Fruit fly (Drosophila melanogaster) whole organism, embryonic: ENCODE measurements around the gene Cip4.

ENCODE experiments used
- BtbVII ChIP-seq: fragments of 200-800 bp; sonication (Bioruptor generic); optimal IDR thresholded peaks from 3 replicates; lab custom pipeline; 2017; ENCODE audit warnings: missing biosample characterization, mild to moderate bottlenecking, missing genetic modification characterization
- C15 ChIP-seq: fragments of 200-800 bp; sonication (Bioruptor generic); IDR thresholded peaks from 3 replicates; pipeline ENCODE4 v1.3.6; 2022; ENCODE audit warnings: missing biosample characterization, missing genetic modification characterization
- CG10267 ChIP-seq: fragments of 200-800 bp; sonication (Bioruptor generic); optimal IDR thresholded peaks from 2 replicates; lab custom pipeline; 2018; ENCODE audit warnings: missing biosample characterization, mild to moderate bottlenecking, missing genetic modification characterization, moderate library complexity
- CG11695 ChIP-seq: fragments of 200-800 bp; sonication (Bioruptor generic); IDR thresholded peaks from 3 replicates; pipeline ENCODE4 v1.3.6; 2022; ENCODE audit warnings: missing biosample characterization, missing genetic modification characterization
- CG12391 ChIP-seq: fragments of 200-800 bp; sonication (Bioruptor generic); optimal IDR thresholded peaks from 3 replicates; lab custom pipeline; 2018; ENCODE audit warnings: missing biosample characterization, mild to moderate bottlenecking, missing genetic modification characterization, moderate library complexity
- CG13287 ChIP-seq: fragments of 200-800 bp; sonication (Bioruptor generic); IDR thresholded peaks from 2 replicates; pipeline ENCODE4 v1.3.6; 2022; ENCODE audit warnings: missing biosample characterization, missing genetic modification characterization; ENCODE audit not compliant: partially characterized antibody
- CG13296 ChIP-seq: fragments of 200-800 bp; sonication (Bioruptor generic); optimal IDR thresholded peaks from 3 replicates; lab custom pipeline; 2018; ENCODE audit warnings: missing biosample characterization, mild to moderate bottlenecking, missing genetic modification characterization
- CG14050 ChIP-seq: fragments of 200-800 bp; sonication (Bioruptor generic); IDR thresholded peaks from 3 replicates; pipeline ENCODE4 v1.3.6; 2022; ENCODE audit warnings: missing biosample characterization, missing genetic modification characterization
- CG16779 ChIP-seq: fragments of 200-800 bp; sonication (Bioruptor generic); IDR thresholded peaks from 2 replicates; pipeline ENCODE4 v1.3.6; 2022; ENCODE audit warnings: missing biosample characterization, missing genetic modification characterization
- CG16863 ChIP-seq: fragments of 200-800 bp; sonication (Bioruptor generic); optimal IDR thresholded peaks from 3 replicates; lab custom pipeline; 2016; ENCODE audit warnings: missing biosample characterization, missing genetic modification characterization
- CG18011 ChIP-seq: fragments of 200-800 bp; sonication (Bioruptor generic); optimal IDR thresholded peaks from 2 replicates; lab custom pipeline; 2017; ENCODE audit warnings: missing biosample characterization, missing genetic modification characterization, mild to moderate bottlenecking, moderate library complexity, missing genotype
- CG33557 ChIP-seq: fragments of 200-800 bp; sonication (Bioruptor generic); optimal IDR thresholded peaks from 2 replicates; lab custom pipeline; 2019; ENCODE audit warnings: missing biosample characterization, mild to moderate bottlenecking, missing genetic modification characterization, moderate library complexity
- CG42726 ChIP-seq: fragments of 200-800 bp; sonication (Bioruptor generic); IDR thresholded peaks from 2 replicates; pipeline ENCODE4 v1.3.6; 2022; ENCODE audit warnings: missing biosample characterization, missing genetic modification characterization; ENCODE audit not compliant: partially characterized antibody
- CG4404 ChIP-seq: fragments of 200-800 bp; sonication (Bioruptor generic); IDR thresholded peaks from 2 replicates; pipeline ENCODE4 v1.3.6; 2022; ENCODE audit warnings: missing biosample characterization, missing genetic modification characterization
- CG5245 ChIP-seq: fragments of 200-800 bp; sonication (Bioruptor generic); optimal IDR thresholded peaks from 3 replicates; lab custom pipeline; 2016; ENCODE audit warnings: missing biosample characterization, missing genetic modification characterization
- CG7745 ChIP-seq: fragments of 200-800 bp; sonication (Bioruptor generic); optimal IDR thresholded peaks from 2 replicates; lab custom pipeline; 2018; ENCODE audit warnings: missing biosample characterization, mild to moderate bottlenecking, missing genetic modification characterization, moderate library complexity
- CG9609 ChIP-seq: fragments of 200-800 bp; sonication (Bioruptor generic); optimal IDR thresholded peaks from 3 replicates; lab custom pipeline; 2016; ENCODE audit warnings: missing biosample characterization, missing genetic modification characterization
- Camta ChIP-seq: fragments of 200-800 bp; sonication (Bioruptor generic); optimal IDR thresholded peaks from 2 replicates; lab custom pipeline; 2016; ENCODE audit warnings: missing biosample characterization, missing genetic modification characterization
- Dll ChIP-seq: fragments of 200-800 bp; sonication (Bioruptor generic); IDR thresholded peaks from 4 replicates; pipeline ENCODE4 v1.3.6; 2022; ENCODE audit warnings: missing biosample characterization, missing genetic modification characterization; ENCODE audit not compliant: partially characterized antibody
- HLH4C ChIP-seq: fragments of 200-800 bp; sonication (Bioruptor generic); IDR thresholded peaks from 3 replicates; pipeline ENCODE4 v1.3.6; 2022; ENCODE audit warnings: missing biosample characterization, missing genetic modification characterization; ENCODE audit not compliant: partially characterized antibody
- Hr78 ChIP-seq, 2 experiments: fragments of 200-800 bp in 1 of 2; fragments of >200 bp in 1 of 2; sonication (Bioruptor generic) in 1 of 2; optimal IDR thresholded peaks; 2 replicates each; lab custom pipeline; 2017 to 2019; ENCODE audit warnings: missing biosample characterization in 2 of 2, missing genetic modification characterization in 2 of 2, mild to moderate bottlenecking in 1 of 2, moderate library complexity in 1 of 2
- MESR4 ChIP-seq: fragments of 200-800 bp; sonication (Bioruptor generic); optimal IDR thresholded peaks from 2 replicates; lab custom pipeline; 2018; ENCODE audit warnings: missing biosample characterization, mild to moderate bottlenecking, missing genetic modification characterization, moderate library complexity
- Mad ChIP-seq: fragments of 200-800 bp; sonication (Bioruptor generic); optimal IDR thresholded peaks from 2 replicates; lab custom pipeline; 2016; ENCODE audit warnings: missing biosample characterization, missing genetic modification characterization
- Mes4 ChIP-seq: fragments of 200-800 bp; sonication (Bioruptor generic); optimal IDR thresholded peaks from 2 replicates; lab custom pipeline; 2016; ENCODE audit warnings: missing biosample characterization, missing genetic modification characterization
- PHDP ChIP-seq: fragments of 200-800 bp; sonication (Bioruptor generic); optimal IDR thresholded peaks from 3 replicates; lab custom pipeline; 2018; ENCODE audit warnings: missing biosample characterization, mild to moderate bottlenecking, missing genetic modification characterization, moderate library complexity
- Scr ChIP-seq: fragments of 200-800 bp; sonication (Bioruptor generic); IDR thresholded peaks from 2 replicates; pipeline ENCODE4 v1.3.6; 2022; ENCODE audit warnings: missing biosample characterization, missing genetic modification characterization; ENCODE audit not compliant: partially characterized antibody
- Side ChIP-seq: fragments of 200-800 bp; sonication (Bioruptor generic); optimal IDR thresholded peaks from 2 replicates; lab custom pipeline; 2016; ENCODE audit warnings: missing biosample characterization, missing genetic modification characterization
- Trl ChIP-seq, 3 experiments: fragments of >200 bp in 2 of 3; fragments of 200-800 bp in 1 of 3; sonication (Bioruptor generic) in 1 of 3; optimal IDR thresholded peaks; 2 replicates in 1 of 3; 3 replicates in 2 of 3; lab custom pipeline; 2016 to 2017; ENCODE audit warnings: missing biosample characterization in 1 of 3, missing genetic modification characterization in 1 of 3
- aop ChIP-seq: fragments of 200-800 bp; sonication (Bioruptor generic); IDR thresholded peaks from 2 replicates; pipeline ENCODE4 v1.3.6; 2022; ENCODE audit warnings: missing biosample characterization, missing genetic modification characterization
- ato ChIP-seq: fragments of 200-800 bp; sonication (Bioruptor generic); IDR thresholded peaks from 2 replicates; pipeline ENCODE4 v1.3.6; 2022; ENCODE audit warnings: missing biosample characterization, missing genetic modification characterization; ENCODE audit not compliant: partially characterized antibody
- bcd ChIP-seq: fragments of 200-800 bp; sonication (Bioruptor generic); optimal IDR thresholded peaks from 2 replicates; lab custom pipeline; 2017; ENCODE audit warnings: missing biosample characterization, mild to moderate bottlenecking, missing genetic modification characterization
- chm ChIP-seq: fragments of 200-800 bp; sonication (Bioruptor generic); IDR thresholded peaks from 2 replicates; pipeline ENCODE4 v1.3.6; 2022; ENCODE audit warnings: missing biosample characterization, missing genetic modification characterization
- dmrt11E ChIP-seq: fragments of 200-800 bp; sonication (Bioruptor generic); optimal IDR thresholded peaks from 3 replicates; lab custom pipeline; 2018; ENCODE audit warnings: missing biosample characterization, mild to moderate bottlenecking, missing genetic modification characterization, moderate library complexity
- gcm2 ChIP-seq: fragments of 200-800 bp; sonication (Bioruptor generic); optimal IDR thresholded peaks from 2 replicates; lab custom pipeline; 2016; ENCODE audit warnings: missing biosample characterization, missing genetic modification characterization
- hb ChIP-seq: fragments of 200-800 bp; sonication (Bioruptor generic); IDR thresholded peaks from 3 replicates; pipeline ENCODE4 v1.3.6; 2022; ENCODE audit warnings: missing biosample characterization, missing genetic modification characterization; ENCODE audit not compliant: partially characterized antibody
- insv ChIP-seq, 2 experiments: fragments of 200-800 bp; sonication (Bioruptor generic); optimal IDR thresholded peaks; 3 replicates each; lab custom pipeline; 2016 to 2018; ENCODE audit warnings: missing biosample characterization in 2 of 2, missing genetic modification characterization in 2 of 2
- klu ChIP-seq: fragments of 200-800 bp; sonication (Bioruptor generic); IDR thresholded peaks from 2 replicates; pipeline ENCODE4 v1.3.6; 2022; ENCODE audit warnings: missing biosample characterization, missing genetic modification characterization
- pb ChIP-seq: fragments of 200-800 bp; sonication (Bioruptor generic); optimal IDR thresholded peaks from 3 replicates; lab custom pipeline; 2016; ENCODE audit warnings: missing biosample characterization, missing genetic modification characterization
- pfk ChIP-seq: fragments of 200-800 bp; sonication (Bioruptor generic); optimal IDR thresholded peaks from 2 replicates; lab custom pipeline; 2018; ENCODE audit warnings: missing biosample characterization, mild to moderate bottlenecking, missing genetic modification characterization, moderate library complexity
- repo ChIP-seq: fragments of 200-800 bp; sonication (Bioruptor generic); optimal IDR thresholded peaks from 2 replicates; lab custom pipeline; 2016; ENCODE audit warnings: missing biosample characterization, missing genetic modification characterization
- sima ChIP-seq: fragments of 200-800 bp; sonication (Bioruptor generic); optimal IDR thresholded peaks from 2 replicates; lab custom pipeline; 2016; ENCODE audit warnings: missing biosample characterization, missing genetic modification characterization
- slou ChIP-seq: fragments of 200-800 bp; sonication (Bioruptor generic); optimal IDR thresholded peaks from 3 replicates; lab custom pipeline; 2016; ENCODE audit warnings: missing biosample characterization, missing genetic modification characterization
- tll ChIP-seq, 2 experiments: fragments of 200-800 bp in 1 of 2; fragments of >200 bp in 1 of 2; sonication (Bioruptor generic) in 1 of 2; optimal IDR thresholded peaks; 2 replicates each; lab custom pipeline; 2017 to 2019; ENCODE audit warnings: missing biosample characterization in 2 of 2, missing genetic modification characterization in 2 of 2, mild to moderate bottlenecking in 1 of 2, moderate library complexity in 1 of 2
- ttk ChIP-seq: fragments of 200-800 bp; sonication (Bioruptor generic); IDR thresholded peaks from 2 replicates; pipeline ENCODE4 v2.1.2; 2022; ENCODE audit warnings: missing biosample characterization, missing genetic modification characterization
- tx ChIP-seq: fragments of 200-800 bp; sonication (Bioruptor generic); optimal IDR thresholded peaks from 2 replicates; lab custom pipeline; 2016; ENCODE audit warnings: missing biosample characterization, missing genetic modification characterization
- vvl ChIP-seq: fragments of 200-800 bp; sonication (Bioruptor generic); IDR thresholded peaks from 2 replicates; pipeline ENCODE4 v1.3.6; 2022; ENCODE audit warnings: missing biosample characterization, missing genetic modification characterization

Gene Cip4

dm6 chr3L:4363887-4364794 is at the start of gene Cip4, which contains the start of gene mRpS6 (continued):
- peak; percentile 82 for TF ChIP-seq vvl (GFP tag; lab: Robert Waterston, UW)
- TF ChIP-seq Mad (GFP tag; lab: Kevin White, UChicago): peak; percentile 35
- TF ChIP-seq Camta (GFP tag; lab: Kevin White, UChicago): no peak
- 0 out of 2 replicates have a peak, but pooled peaks have one; percentile 30 for TF ChIP-seq CG4404
- peak; percentile 86 for TF ChIP-seq CG14050 (GFP tag; lab: Robert Waterston, UW)
- TF ChIP-seq CG16863 (GFP tag; lab: Kevin White, UChicago): no peak
- peak; percentile 49 for TF ChIP-seq CG13287 (GFP tag; lab: Robert Waterston, UW)
- peak; percentile 92 for TF ChIP-seq CG12391 (tag; lab: Kevin White, UChicago)
- TF ChIP-seq slou (GFP tag; lab: Kevin White, UChicago): peak; percentile 66
- TF ChIP-seq ttk: peak; percentile 63
- no peak for TF ChIP-seq Mes4 (GFP tag; lab: Kevin White, UChicago)
- TF ChIP-seq bcd (GFP tag; lab: Kevin White, UChicago): peak; percentile 47
- TF ChIP-seq tx (GFP tag; lab: Kevin White, UChicago): peak; percentile 0
- peak; percentile 59; the same call in 1 of the 2 replicates for TF ChIP-seq klu (GFP tag; lab: Robert Waterston, UW)
- no peak for TF ChIP-seq hb (GFP tag; lab: Robert Waterston, UW)
- peak; percentile 81 for TF ChIP-seq CG42726
- peak; percentile 75; the same call in 1 of the 2 replicates for TF ChIP-seq aop (GFP tag; lab: Robert Waterston, UW)
- TF ChIP-seq repo (GFP tag; lab: Kevin White, UChicago): no peak
- no peak for TF ChIP-seq Trl (optimal IDR thresholded peaks at IDR 0.05; lab: Kevin White, UChicago)
- TF ChIP-seq Trl (GFP tag; optimal IDR thresholded peaks at IDR 0.05; lab: Kevin White, UChicago): peak; percentile 46
- TF ChIP-seq CG13296 (GFP tag; lab: Kevin White, UChicago): peak; percentile 69
- TF ChIP-seq CG18011: peak; percentile 52
- TF ChIP-seq Scr (GFP tag; lab: Robert Waterston, UW): no peak
- TF ChIP-seq CG10267 (tag; lab: Kevin White, UChicago): peak; percentile 78
- TF ChIP-seq gcm2: peak; percentile 1
- TF ChIP-seq MESR4: peak; percentile 57
- TF ChIP-seq chm (GFP tag; lab: Robert Waterston, UW): peak; percentile 86
- peak; percentile 58; the same call in 1 of the 2 replicates for TF ChIP-seq CG16779
- TF ChIP-seq dmrt11E (tag; lab: Kevin White, UChicago): peak; percentile 75
- no peak for TF ChIP-seq pfk (GFP tag; lab: Kevin White, UChicago)
- TF ChIP-seq CG33557: peak; percentile 59
- TF ChIP-seq CG11695 (GFP tag; lab: Robert Waterston, UW): peak; percentile 79
- TF ChIP-seq pb (GFP tag; lab: Kevin White, UChicago): no peak
- peak in 1 of 2 experiments; percentile 56 for TF ChIP-seq insv (GFP tag; optimal IDR thresholded peaks at IDR 0.05; lab: Kevin White, UChicago)
- no peak for TF ChIP-seq CG5245
- peak in 1 of 2 experiments; percentile 46 for TF ChIP-seq Hr78 (GFP tag; optimal IDR thresholded peaks at IDR 0.05; lab: Kevin White, UChicago)
- TF ChIP-seq tll (GFP tag; optimal IDR thresholded peaks at IDR 0.05; lab: Kevin White, UChicago): no peak
- peak; percentile 65 for TF ChIP-seq Dll (GFP tag; lab: Robert Waterston, UW)
- no peak for TF ChIP-seq sima (GFP tag; lab: Kevin White, UChicago)
- peak; percentile 39; the same call in 1 of the 3 replicates for TF ChIP-seq HLH4C (GFP tag; lab: Robert Waterston, UW)
- TF ChIP-seq ato (GFP tag; lab: Robert Waterston, UW): 0 out of 2 replicates have a peak, but pooled peaks have one; percentile 19
- TF ChIP-seq C15: 0 out of 3 replicates have a peak, but pooled peaks have one; percentile 55
- TF ChIP-seq CG7745 (tag; lab: Kevin White, UChicago): no peak
- no peak for TF ChIP-seq BtbVII (GFP tag; lab: Kevin White, UChicago)
- TF ChIP-seq PHDP (tag; lab: Kevin White, UChicago): peak; percentile 84
- no peak for TF ChIP-seq CG9609 (GFP tag; lab: Kevin White, UChicago)
- no peak for TF ChIP-seq Side (GFP tag; lab: Kevin White, UChicago)
